Worm (Caenorhabditis elegans) whole organism, L4 larva: ENCODE measurements around the gene F54C9.11.

Experiments used
- dve-1 ChIP-seq: sonication (generic microtip); optimal IDR thresholded peaks from 2 replicates; lab custom pipeline; 2017; ENCODE audit warnings: antibody characterized with exemption, mild to moderate bottlenecking, missing genetic modification characterization, missing compliant biosample characterization; ENCODE audit not compliant: insufficient read depth
- nhr-6 ChIP-seq: fragments of 150-350 bp; optimal IDR thresholded peaks from 2 replicates; lab custom pipeline; 2014; ENCODE audit warnings: missing biosample characterization, missing genetic modification characterization
- pqm-1 ChIP-seq: sonication (generic microtip); optimal IDR thresholded peaks from 2 replicates; lab custom pipeline; 2017; ENCODE audit warnings: missing biosample characterization, missing genetic modification characterization
- zip-2 ChIP-seq: fragments of 150-350 bp; optimal IDR thresholded peaks from 2 replicates; lab custom pipeline; 2014; ENCODE audit warnings: missing biosample characterization, missing genetic modification characterization

ce11 chrII:8626598-8626997 lies 41.7 kb upstream of the F54C9.11 start:
- TF ChIP-seq nhr-6 (tag; lab: Kevin White, UChicago) (no peak), pqm-1 (tag; lab: Kevin White, UChicago) (no peak), zip-2 (tag; lab: Kevin White, UChicago) (no peak), dve-1 (no peak)
